Fruit fly (Drosophila melanogaster) Kc167 (cell line): ENCODE results near the gene CG11898.

Source experiments
- Myc ChIP-seq: fragments of >200 bp; optimal IDR thresholded peaks from 2 replicates; lab custom pipeline; 2017; ENCODE audit warnings: missing external identifiers
- Sin3A ChIP-seq: fragments of >200 bp; optimal IDR thresholded peaks from 2 replicates; lab custom pipeline; 2018; ENCODE audit warnings: missing external identifiers
- h ChIP-seq: fragments of >200 bp; optimal IDR thresholded peaks from 3 replicates; lab custom pipeline; 2018; ENCODE audit warnings: missing external identifiers
- insv ChIP-seq: fragments of >200 bp; optimal IDR thresholded peaks from 3 replicates; lab custom pipeline; 2018; ENCODE audit warnings: missing external identifiers
- psq ChIP-seq: fragments of >200 bp; optimal IDR thresholded peaks from 2 replicates; lab custom pipeline; 2017; ENCODE audit warnings: missing external identifiers
- ttk ChIP-seq: sonication (Bioruptor generic); optimal IDR thresholded peaks from 2 replicates; lab custom pipeline; 2017; ENCODE audit warnings: missing external identifiers

CG11898 gene

dm6 chr3R:29164930-29165693 lies at the start of gene CG11898:
Gene CG11898 (plus strand): TSS chr3R:29165643.
- TF ChIP-seq psq (lab: Kevin White, UChicago) (no peak), Myc (no peak), insv (lab: Kevin White, UChicago) (no peak), ttk (lab: Kevin White, UChicago) (no peak), h (no peak), Sin3A (lab: Kevin White, UChicago) (no peak)

dm6 chr3R:29116167-29116725 lies 49.2 kb upstream of the CG11898 start, which contains the start of gene Atg14:
Gene Atg14 (plus strand): TSS chr3R:29116391.
- no peak for TF ChIP-seq Myc
- no peak for TF ChIP-seq insv (lab: Kevin White, UChicago)
- no peak for TF ChIP-seq ttk (lab: Kevin White, UChicago)
- no peak for TF ChIP-seq Sin3A (lab: Kevin White, UChicago)
- TF ChIP-seq psq (lab: Kevin White, UChicago) = no peak
- no peak for TF ChIP-seq h

- TF ChIP-seq Myc = no peak
- no peak for TF ChIP-seq h
- peak; percentile 70 for TF ChIP-seq Sin3A (lab: Kevin White, UChicago)
These were observed 42.4 kb upstream of the CG11898 start, which contains the start of the genes yem and Ctl2 for dm6 chr3R:29122817-29123611. Gene yem (minus strand): TSS chr3R:29122879. Gene Ctl2 (plus strand): TSS chr3R:29123370.

dm6 chr3R:29124128-29124527 lies 41.3 kb upstream of the CG11898 start:
- TF ChIP-seq ttk (lab: Kevin White, UChicago) = no peak
- TF ChIP-seq insv (lab: Kevin White, UChicago) = no peak
- no peak for TF ChIP-seq Sin3A (lab: Kevin White, UChicago)
- TF ChIP-seq h = no peak
- no peak for TF ChIP-seq psq (lab: Kevin White, UChicago)
- TF ChIP-seq Myc = no peak

dm6 chr3R:29130902-29131621 lies 34.4 kb upstream of the CG11898 start, which contains the start of the genes dgt6 and Vha100-1:
Gene dgt6 (minus strand): TSS chr3R:29130972.
Gene Vha100-1 (plus strand): TSS chr3R:29131193.
- TF ChIP-seq Myc (no peak), insv (lab: Kevin White, UChicago) (no peak), h (no peak), ttk (lab: Kevin White, UChicago) (no peak), Sin3A (lab: Kevin White, UChicago) (no peak), psq (lab: Kevin White, UChicago) (no peak)

- TF ChIP-seq insv (lab: Kevin White, UChicago) (no peak), h (no peak), Myc (no peak), Sin3A (lab: Kevin White, UChicago) (no peak), ttk (lab: Kevin White, UChicago) (no peak), psq (lab: Kevin White, UChicago) (no peak)
These were observed 27.0 kb upstream of the CG11898 start, which contains the start of the genes Alg13 and superdeath for dm6 chr3R:29138407-29138806. Gene Alg13 (minus strand): TSS chr3R:29138573. Gene superdeath (plus strand): TSS chr3R:29138662.

dm6 chr3R:29138961-29139527 lies 26.4 kb upstream of the CG11898 start:
- TF ChIP-seq insv (lab: Kevin White, UChicago) (no peak), h (no peak), psq (lab: Kevin White, UChicago) (no peak)

- TF ChIP-seq h (no peak), ttk (lab: Kevin White, UChicago) (no peak), psq (lab: Kevin White, UChicago) (no peak), insv (lab: Kevin White, UChicago) (no peak), Myc (no peak)
These were observed 25.4 kb upstream of the CG11898 start for dm6 chr3R:29139767-29140755.

dm6 chr3R:29146710-29147109 lies 18.7 kb upstream of the CG11898 start, which contains the start of gene CG14511:
Gene CG14511 (minus strand): TSS chr3R:29146893.
- TF ChIP-seq Sin3A (lab: Kevin White, UChicago) = no peak
- no peak for TF ChIP-seq psq (lab: Kevin White, UChicago)
- no peak for TF ChIP-seq ttk (lab: Kevin White, UChicago)
- no peak for TF ChIP-seq insv (lab: Kevin White, UChicago)
- TF ChIP-seq h = no peak
- TF ChIP-seq Myc = no peak

- TF ChIP-seq insv (lab: Kevin White, UChicago) (peak; percentile 96), h (no peak)
These were observed 17.4 kb upstream of the CG11898 start, which contains the start of the genes CG11882 and Pglym78 for dm6 chr3R:29148072-29148471. Gene CG11882 (minus strand): TSS chr3R:29148172. Gene Pglym78 (plus strand): TSS chr3R:29148248.
